Worm (Caenorhabditis elegans) whole organism, L4 larva: Measurements from ENCODE around the gene pmk-3.

ENCODE experiments used
- R02D3.7 ChIP-seq: fragments of 150-350 bp; sonication (generic microtip); optimal IDR thresholded peaks from 3 replicates; lab custom pipeline; 2014; ENCODE audit warnings: missing biosample characterization, missing genetic modification characterization
- dmd-6 ChIP-seq: fragments of 200-800 bp; sonication (Bioruptor generic); IDR thresholded peaks from 2 replicates; pipeline ENCODE4 v1.3.6; 2022; ENCODE audit warnings: missing genetic modification reagents, missing genetic modification characterization, missing compliant biosample characterization
- hmg-1.1 ChIP-seq: fragments of 200-800 bp; sonication (Bioruptor generic); IDR thresholded peaks from 2 replicates; pipeline ENCODE4 v1.3.6; 2022; ENCODE audit warnings: missing genetic modification reagents, missing genetic modification characterization, missing compliant biosample characterization
- lin-15B ChIP-seq: fragments of 150-350 bp; sonication (generic microtip); optimal IDR thresholded peaks from 3 replicates; lab custom pipeline; 2014; ENCODE audit warnings: missing biosample characterization, missing genetic modification characterization
- lin-39 ChIP-seq: fragments of 150-350 bp; optimal IDR thresholded peaks from 2 replicates; lab custom pipeline; 2014; ENCODE audit warnings: missing biosample characterization, missing genetic modification reagents, missing genetic modification characterization
- nhr-10 ChIP-seq: fragments of 150-350 bp; optimal IDR thresholded peaks from 2 replicates; lab custom pipeline; 2014; ENCODE audit warnings: missing biosample characterization, missing genetic modification characterization
- nhr-11 ChIP-seq: fragments of 150-350 bp; optimal IDR thresholded peaks from 2 replicates; lab custom pipeline; 2014; ENCODE audit warnings: missing biosample characterization, missing genetic modification characterization
- nhr-28 ChIP-seq: fragments of 150-350 bp; optimal IDR thresholded peaks from 2 replicates; lab custom pipeline; 2014; ENCODE audit warnings: missing biosample characterization, missing genetic modification characterization
- pqm-1 ChIP-seq: sonication (generic microtip); optimal IDR thresholded peaks from 2 replicates; lab custom pipeline; 2017; ENCODE audit warnings: missing biosample characterization, missing genetic modification characterization
- skn-1 ChIP-seq: fragments of 150-350 bp; optimal IDR thresholded peaks from 2 replicates; lab custom pipeline; 2014; ENCODE audit warnings: missing biosample characterization, missing genetic modification characterization
- snpc-1.2 ChIP-seq: fragments of 200-800 bp; sonication (Bioruptor generic); IDR thresholded peaks from 2 replicates; pipeline ENCODE4 v1.3.6; 2022; ENCODE audit warnings: missing genetic modification reagents, missing genetic modification characterization, missing compliant biosample characterization
- tag-97 ChIP-seq: fragments of 200-800 bp; sonication (Bioruptor generic); IDR thresholded peaks from 2 replicates; pipeline ENCODE4 v1.3.6; 2022; ENCODE audit warnings: missing genetic modification characterization, missing compliant biosample characterization
- unc-39 ChIP-seq: sonication (generic microtip); optimal IDR thresholded peaks from 2 replicates; lab custom pipeline; 2017; ENCODE audit warnings: missing biosample characterization, missing genetic modification characterization

DNA sequence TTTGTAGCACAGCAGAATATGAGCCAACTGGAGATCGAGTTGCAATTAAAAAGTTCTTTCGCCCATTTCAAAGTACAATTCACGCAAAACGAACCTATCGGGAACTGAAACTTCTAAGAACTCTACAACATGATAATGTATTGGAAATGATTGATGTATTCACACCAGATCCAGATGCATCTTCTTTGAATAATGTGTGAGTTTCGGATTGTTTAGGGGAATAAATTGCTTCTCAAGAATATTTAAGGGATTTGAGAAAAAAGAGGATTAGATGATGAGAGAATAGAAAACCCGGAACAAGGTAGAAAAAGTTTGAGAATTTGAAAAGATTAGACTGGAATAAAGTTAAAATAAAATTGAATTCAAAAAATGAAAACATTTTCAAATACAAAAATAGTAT lies 5.3 kb downstream of the pmk-3 start:
- TF ChIP-seq tag-97 (GFP tag; lab: Robert Waterston, UW) (no peak), unc-39 (tag; lab: Kevin White, UChicago) (no peak), lin-15B (tag; lab: Kevin White, UChicago) (no peak), lin-39 (tag; lab: Kevin White, UChicago) (no peak), dmd-6 (GFP tag; lab: Robert Waterston, UW) (no peak), skn-1 (tag; lab: Kevin White, UChicago) (no peak), R02D3.7 (no peak), nhr-10 (tag; lab: Kevin White, UChicago) (no peak), hmg-1.1 (no peak), snpc-1.2 (GFP tag; lab: Robert Waterston, UW) (no peak), nhr-28 (tag; lab: Kevin White, UChicago) (no peak), pqm-1 (tag; lab: Kevin White, UChicago) (no peak), nhr-11 (tag; lab: Kevin White, UChicago) (no peak)
